Fruit fly (Drosophila melanogaster) whole organism, embryonic: ENCODE measurements around the gene CG33668.

Source experiments
- ATbp ChIP-seq: fragments of 200-800 bp; sonication (Bioruptor generic); optimal IDR thresholded peaks from 2 replicates; lab custom pipeline; 2017; ENCODE audit warnings: missing biosample characterization, mild to moderate bottlenecking, missing genetic modification characterization, missing genetic modification reagents
- BEAF-32 ChIP-seq: fragments of 200-800 bp; sonication (Bioruptor generic); optimal IDR thresholded peaks from 3 replicates; lab custom pipeline; 2017; ENCODE audit warnings: missing biosample characterization, missing genetic modification characterization, mild to moderate bottlenecking, moderate library complexity, missing genetic modification reagents
- CG10267 ChIP-seq: fragments of 200-800 bp; sonication (Bioruptor generic); optimal IDR thresholded peaks from 2 replicates; lab custom pipeline; 2018; ENCODE audit warnings: missing biosample characterization, mild to moderate bottlenecking, missing genetic modification characterization, moderate library complexity
- CG10654 ChIP-seq: fragments of 200-800 bp; sonication (Bioruptor generic); optimal IDR thresholded peaks from 2 replicates; lab custom pipeline; 2016; ENCODE audit warnings: missing biosample characterization, missing genetic modification characterization
- CG15514 ChIP-seq: fragments of 200-800 bp; sonication (Bioruptor generic); optimal IDR thresholded peaks from 3 replicates; lab custom pipeline; 2017; ENCODE audit warnings: missing biosample characterization, missing genetic modification characterization, mild to moderate bottlenecking, moderate library complexity, missing genetic modification reagents
- CG15601 ChIP-seq: fragments of 200-800 bp; sonication (Bioruptor generic); optimal IDR thresholded peaks from 3 replicates; lab custom pipeline; 2019; ENCODE audit warnings: missing biosample characterization, mild to moderate bottlenecking, missing genetic modification characterization, moderate library complexity
- CG16813 ChIP-seq: fragments of 200-800 bp; sonication (Bioruptor generic); IDR thresholded peaks from 3 replicates; pipeline ENCODE4 v1.3.6; 2022; ENCODE audit warnings: missing biosample characterization, missing genetic modification characterization; ENCODE audit not compliant: partially characterized antibody
- CG17829 ChIP-seq: fragments of 200-800 bp; optimal IDR thresholded peaks from 2 replicates; lab custom pipeline; 2019; ENCODE audit warnings: missing biosample characterization, mild to moderate bottlenecking, missing genetic modification characterization, moderate library complexity
- CG18764 ChIP-seq: fragments of 200-800 bp; sonication (Bioruptor generic); optimal IDR thresholded peaks from 3 replicates; lab custom pipeline; 2016; ENCODE audit warnings: missing biosample characterization, missing genetic modification characterization
- CG2712 ChIP-seq: fragments of 200-800 bp; optimal IDR thresholded peaks from 3 replicates; lab custom pipeline; 2019; ENCODE audit warnings: missing biosample characterization, mild to moderate bottlenecking, missing genetic modification characterization, moderate library complexity
- CG33213 ChIP-seq: fragments of 200-800 bp; sonication (Bioruptor generic); optimal IDR thresholded peaks from 3 replicates; lab custom pipeline; 2016; ENCODE audit warnings: missing biosample characterization, missing genetic modification characterization
- CG34224 ChIP-seq: fragments of 200-800 bp; sonication (Bioruptor generic); IDR thresholded peaks from 3 replicates; pipeline ENCODE4 v1.3.6; 2022; ENCODE audit warnings: missing biosample characterization, missing genetic modification characterization; ENCODE audit not compliant: partially characterized antibody
- CG3847 ChIP-seq: fragments of 200-800 bp; sonication (Bioruptor generic); IDR thresholded peaks from 2 replicates; pipeline ENCODE4 v1.3.6; 2022; ENCODE audit warnings: missing biosample characterization, missing genetic modification characterization
- CG3995 ChIP-seq: fragments of 200-800 bp; sonication (Bioruptor generic); optimal IDR thresholded peaks from 3 replicates; lab custom pipeline; 2016; ENCODE audit warnings: missing biosample characterization, missing genetic modification characterization
- CG43689 ChIP-seq: fragments of 200-800 bp; sonication (Bioruptor generic); IDR thresholded peaks from 2 replicates; pipeline ENCODE4 v1.3.6; 2022; ENCODE audit warnings: missing biosample characterization, missing genetic modification characterization
- CG6272 ChIP-seq: fragments of 200-800 bp; sonication (Bioruptor generic); IDR thresholded peaks from 2 replicates; pipeline ENCODE4 v1.3.6; 2022; ENCODE audit warnings: missing biosample characterization, missing genetic modification characterization
- CG7556 ChIP-seq: fragments of 200-800 bp; sonication (Bioruptor generic); optimal IDR thresholded peaks from 2 replicates; lab custom pipeline; 2017; ENCODE audit warnings: missing biosample characterization, mild to moderate bottlenecking, missing genetic modification characterization
- CG7745 ChIP-seq: fragments of 200-800 bp; sonication (Bioruptor generic); optimal IDR thresholded peaks from 2 replicates; lab custom pipeline; 2018; ENCODE audit warnings: missing biosample characterization, mild to moderate bottlenecking, missing genetic modification characterization, moderate library complexity
- CG8290 ChIP-seq, 3 experiments: fragments of 200-800 bp; sonication (Bioruptor generic); optimal IDR thresholded peaks; 2 replicates each; lab custom pipeline; 2016 to 2019; ENCODE audit warnings: missing biosample characterization in 3 of 3, missing genetic modification characterization in 3 of 3, mild to moderate bottlenecking in 2 of 3, moderate library complexity in 1 of 3
- CG9215 ChIP-seq: fragments of 200-800 bp; sonication (Bioruptor generic); IDR thresholded peaks from 2 replicates; pipeline ENCODE4 v1.3.6; 2022; ENCODE audit warnings: missing biosample characterization, missing genetic modification characterization
- CG9609 ChIP-seq: fragments of 200-800 bp; sonication (Bioruptor generic); optimal IDR thresholded peaks from 3 replicates; lab custom pipeline; 2016; ENCODE audit warnings: missing biosample characterization, missing genetic modification characterization
- Doc3 ChIP-seq: fragments of 200-800 bp; sonication (Bioruptor generic); IDR thresholded peaks from 3 replicates; pipeline ENCODE4 v1.3.6; 2022; ENCODE audit warnings: missing biosample characterization, missing genetic modification characterization; ENCODE audit not compliant: partially characterized antibody
- Ets97D ChIP-seq: fragments of 200-800 bp; sonication (Bioruptor generic); optimal IDR thresholded peaks from 3 replicates; lab custom pipeline; 2016; ENCODE audit warnings: missing biosample characterization, missing genetic modification characterization
- H15 ChIP-seq: fragments of 200-800 bp; sonication (Bioruptor generic); IDR thresholded peaks from 3 replicates; pipeline ENCODE4 v1.3.6; 2022; ENCODE audit warnings: missing biosample characterization, missing genetic modification characterization
- HLH4C ChIP-seq: fragments of 200-800 bp; sonication (Bioruptor generic); IDR thresholded peaks from 3 replicates; pipeline ENCODE4 v1.3.6; 2022; ENCODE audit warnings: missing biosample characterization, missing genetic modification characterization; ENCODE audit not compliant: partially characterized antibody
- Hmx ChIP-seq: fragments of 200-800 bp; sonication (Bioruptor generic); optimal IDR thresholded peaks from 2 replicates; lab custom pipeline; 2016; ENCODE audit warnings: missing biosample characterization, missing genetic modification characterization
- Lhr ChIP-seq: fragments of 200-800 bp; sonication (Bioruptor generic); optimal IDR thresholded peaks from 3 replicates; lab custom pipeline; 2017; ENCODE audit warnings: mild to moderate bottlenecking, missing biosample characterization, missing genetic modification reagents, missing genetic modification characterization
- Mad ChIP-seq: fragments of 200-800 bp; sonication (Bioruptor generic); optimal IDR thresholded peaks from 2 replicates; lab custom pipeline; 2016; ENCODE audit warnings: missing biosample characterization, missing genetic modification characterization
- Max ChIP-seq: fragments of 200-800 bp; sonication (Bioruptor generic); optimal IDR thresholded peaks from 2 replicates; lab custom pipeline; 2016; ENCODE audit warnings: missing biosample characterization, mild to moderate bottlenecking, missing genetic modification characterization
- Mrtf ChIP-seq: fragments of 200-800 bp; sonication (Bioruptor generic); IDR thresholded peaks from 3 replicates; pipeline ENCODE4 v1.3.6; 2022; ENCODE audit warnings: missing biosample characterization, missing genetic modification characterization
- NFAT ChIP-seq: fragments of 200-800 bp; sonication (Bioruptor generic); IDR thresholded peaks from 2 replicates; pipeline ENCODE4 v1.3.6; 2022; ENCODE audit warnings: missing biosample characterization, missing genetic modification characterization
- Opbp ChIP-seq: fragments of 200-800 bp; sonication (Bioruptor generic); IDR thresholded peaks from 3 replicates; pipeline ENCODE4 v1.3.6; 2022; ENCODE audit warnings: missing biosample characterization, missing genetic modification characterization; ENCODE audit not compliant: partially characterized antibody
- Sin3A ChIP-seq: fragments of >200 bp; optimal IDR thresholded peaks from 2 replicates; lab custom pipeline; 2018
- Trl ChIP-seq, 3 experiments: fragments of >200 bp in 2 of 3; fragments of 200-800 bp in 1 of 3; sonication (Bioruptor generic) in 1 of 3; optimal IDR thresholded peaks; 2 replicates in 1 of 3; 3 replicates in 2 of 3; lab custom pipeline; 2016 to 2017; ENCODE audit warnings: missing biosample characterization in 1 of 3, missing genetic modification characterization in 1 of 3
- abd-A ChIP-seq: fragments of 200-800 bp; sonication (Bioruptor generic); optimal IDR thresholded peaks from 3 replicates; lab custom pipeline; 2019; ENCODE audit warnings: missing biosample characterization, mild to moderate bottlenecking, missing genetic modification characterization, moderate library complexity
- amos ChIP-seq: fragments of 200-800 bp; sonication (Bioruptor generic); IDR thresholded peaks from 2 replicates; pipeline ENCODE4 v1.3.6; 2022; ENCODE audit warnings: missing biosample characterization, missing genetic modification characterization; ENCODE audit not compliant: partially characterized antibody
- crp ChIP-seq, 2 experiments: fragments of 200-800 bp; sonication (Bioruptor generic); optimal IDR thresholded peaks; 2 replicates in 1 of 2; 3 replicates in 1 of 2; lab custom pipeline; 2017; ENCODE audit warnings: missing biosample characterization in 2 of 2, missing genetic modification characterization in 2 of 2, mild to moderate bottlenecking in 1 of 2, moderate library complexity in 1 of 2
- dm ChIP-seq: fragments of 200-800 bp; sonication (Bioruptor generic); optimal IDR thresholded peaks from 3 replicates; lab custom pipeline; 2016; ENCODE audit warnings: missing biosample characterization, missing genetic modification characterization
- fd96Cb ChIP-seq: fragments of 200-800 bp; sonication (Bioruptor generic); optimal IDR thresholded peaks from 2 replicates; lab custom pipeline; 2018; ENCODE audit warnings: missing biosample characterization, mild to moderate bottlenecking, missing genetic modification characterization, moderate library complexity
- grau ChIP-seq: fragments of 200-800 bp; optimal IDR thresholded peaks from 3 replicates; lab custom pipeline; 2019; ENCODE audit warnings: missing biosample characterization, mild to moderate bottlenecking, missing genetic modification characterization, moderate library complexity
- nom ChIP-seq: fragments of 200-800 bp; sonication (Bioruptor generic); optimal IDR thresholded peaks from 2 replicates; lab custom pipeline; 2017; ENCODE audit warnings: missing biosample characterization, missing genetic modification characterization, mild to moderate bottlenecking, moderate library complexity, missing genetic modification reagents
- oc ChIP-seq: fragments of 200-800 bp; sonication (Bioruptor generic); optimal IDR thresholded peaks from 2 replicates; lab custom pipeline; 2018; ENCODE audit warnings: missing biosample characterization, mild to moderate bottlenecking, missing genetic modification characterization, moderate library complexity
- odd ChIP-seq: fragments of 200-800 bp; sonication (Bioruptor generic); optimal IDR thresholded peaks from 2 replicates; lab custom pipeline; 2017; ENCODE audit warnings: missing biosample characterization, mild to moderate bottlenecking, missing genetic modification characterization
- pfk ChIP-seq: fragments of 200-800 bp; sonication (Bioruptor generic); optimal IDR thresholded peaks from 2 replicates; lab custom pipeline; 2018; ENCODE audit warnings: missing biosample characterization, mild to moderate bottlenecking, missing genetic modification characterization, moderate library complexity
- sd ChIP-seq: fragments of 200-800 bp; sonication (Bioruptor generic); optimal IDR thresholded peaks from 3 replicates; lab custom pipeline; 2018; ENCODE audit warnings: missing biosample characterization, mild to moderate bottlenecking, missing genetic modification characterization, moderate library complexity
- seq ChIP-seq: fragments of 200-800 bp; sonication (Bioruptor generic); IDR thresholded peaks from 2 replicates; pipeline ENCODE4 v1.3.6; 2022; ENCODE audit warnings: missing biosample characterization, missing genetic modification characterization
- sug ChIP-seq: fragments of 200-800 bp; optimal IDR thresholded peaks from 2 replicates; lab custom pipeline; 2019; ENCODE audit warnings: missing biosample characterization, mild to moderate bottlenecking, missing genetic modification characterization, moderate library complexity
- tin ChIP-seq: fragments of 200-800 bp; sonication (Bioruptor generic); optimal IDR thresholded peaks from 3 replicates; lab custom pipeline; 2016; ENCODE audit warnings: missing biosample characterization, missing genetic modification characterization

Gene CG33668

DNA sequence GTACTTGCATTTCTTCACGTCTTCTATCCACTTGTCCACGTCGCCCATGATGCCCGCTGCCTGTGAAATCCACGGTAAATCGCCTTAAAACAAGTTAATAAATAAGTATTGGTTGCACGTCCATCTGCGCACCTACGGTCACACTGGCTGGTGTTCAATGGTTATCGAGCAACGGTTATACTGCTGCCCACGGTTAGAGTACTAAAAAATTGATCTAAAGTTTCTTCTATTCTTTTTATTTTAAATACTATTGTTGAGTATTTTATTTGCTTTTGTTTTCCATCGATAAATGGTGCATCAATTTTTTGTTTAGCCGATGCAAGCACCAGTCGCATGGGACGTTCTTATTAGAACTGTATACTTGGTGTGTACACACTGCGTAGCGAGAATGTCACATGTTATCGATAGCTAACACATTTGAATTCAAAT is 46.5 kb downstream of the CG33668 start, which contains the start of gene PpV (continued):
- TF ChIP-seq grau (tag; lab: Kevin White, UChicago): peak; percentile 5
- peak; percentile 36 for TF ChIP-seq CG8290 (GFP tag; optimal IDR thresholded peaks at IDR 0.05; lab: Kevin White, UChicago)
- no peak for TF ChIP-seq CG8290 (tag; optimal IDR thresholded peaks at IDR 0.05; lab: Kevin White, UChicago)
- no peak for TF ChIP-seq CG7556 (GFP tag; lab: Kevin White, UChicago)
- TF ChIP-seq ATbp (GFP tag; lab: Kevin White, UChicago): no peak
- peak; percentile 15 for TF ChIP-seq oc
- peak; percentile 72 for TF ChIP-seq Opbp (GFP tag; lab: Robert Waterston, UW)
- TF ChIP-seq amos (GFP tag; lab: Robert Waterston, UW): peak; percentile 50; the same call in 1 of the 2 replicates
- no peak for TF ChIP-seq H15
- TF ChIP-seq odd (GFP tag; lab: Kevin White, UChicago): no peak
- peak; percentile 74 for TF ChIP-seq BEAF-32
- TF ChIP-seq Ets97D (GFP tag; lab: Kevin White, UChicago): peak; percentile 82
- peak; percentile 11 for TF ChIP-seq CG3995 (GFP tag; lab: Kevin White, UChicago)
- 0 out of 3 replicates have a peak, but pooled peaks have one; percentile 19 for TF ChIP-seq CG34224 (GFP tag; lab: Robert Waterston, UW)
- no peak for TF ChIP-seq seq (GFP tag; lab: Robert Waterston, UW)
- TF ChIP-seq HLH4C (GFP tag; lab: Robert Waterston, UW): 0 out of 3 replicates have a peak, but pooled peaks have one; percentile 31
- no peak for TF ChIP-seq CG9609 (GFP tag; lab: Kevin White, UChicago)
- TF ChIP-seq CG6272 (GFP tag; lab: Robert Waterston, UW): no peak
- TF ChIP-seq CG16813 (GFP tag; lab: Robert Waterston, UW): peak; percentile 51
- no peak for TF ChIP-seq Hmx (GFP tag; lab: Kevin White, UChicago)
- no peak for TF ChIP-seq CG43689
- TF ChIP-seq Mad: no peak
- TF ChIP-seq nom: no peak
- TF ChIP-seq Max (GFP tag; lab: Kevin White, UChicago): peak; percentile 38
- peak; percentile 88 for TF ChIP-seq Lhr (GFP tag; lab: Kevin White, UChicago)
- no peak for TF ChIP-seq fd96Cb (tag; lab: Kevin White, UChicago)
- TF ChIP-seq sug: peak; percentile 36
- TF ChIP-seq Trl (optimal IDR thresholded peaks at IDR 0.05; lab: Kevin White, UChicago): no peak
- TF ChIP-seq Trl (GFP tag; optimal IDR thresholded peaks at IDR 0.05; lab: Kevin White, UChicago): no peak
- no peak for TF ChIP-seq CG10654 (GFP tag; lab: Kevin White, UChicago)
- peak in 1 of 2 experiments; percentile 19 for TF ChIP-seq crp (GFP tag; optimal IDR thresholded peaks at IDR 0.05; lab: Kevin White, UChicago)
- no peak for TF ChIP-seq pfk (GFP tag; lab: Kevin White, UChicago)
- 0 out of 3 replicates have a peak, but pooled peaks have one; percentile 43 for TF ChIP-seq Doc3 (GFP tag; lab: Robert Waterston, UW)
- no peak for TF ChIP-seq Mrtf (GFP tag; lab: Robert Waterston, UW)
- TF ChIP-seq abd-A (tag; lab: Kevin White, UChicago): peak; percentile 85
- TF ChIP-seq CG15601: peak; percentile 60
- peak; percentile 67 for TF ChIP-seq CG10267 (tag; lab: Kevin White, UChicago)
- no peak for TF ChIP-seq tin (GFP tag; lab: Kevin White, UChicago)
- TF ChIP-seq dm: peak; percentile 24
- no peak for TF ChIP-seq CG7745 (tag; lab: Kevin White, UChicago)
- peak; percentile 73 for TF ChIP-seq sd (tag; lab: Kevin White, UChicago)
- no peak for TF ChIP-seq NFAT
- TF ChIP-seq CG17829: peak; percentile 30
- peak; percentile 68 for TF ChIP-seq CG3847 (GFP tag; lab: Robert Waterston, UW)
- TF ChIP-seq CG15514 (GFP tag; lab: Kevin White, UChicago): peak; percentile 54
- no peak for TF ChIP-seq CG9215
- TF ChIP-seq CG2712 (tag; lab: Kevin White, UChicago): peak; percentile 26
- TF ChIP-seq CG18764 (GFP tag; lab: Kevin White, UChicago): no peak
- TF ChIP-seq Sin3A (lab: Kevin White, UChicago): peak; percentile 70
- TF ChIP-seq CG33213: peak; percentile 39
